Fruit fly (Drosophila melanogaster): ENCODE measurements around the gene CG17104.

- TF ChIP-seq CG13204 (GFP tag; optimal IDR thresholded peaks at IDR 0.05) (no peak), CG4496 (GFP tag; IDR thresholded peaks at IDR 0.05) (no peak), CG8159 (tag; optimal IDR thresholded peaks at IDR 0.05) (no peak), CG32121 (GFP tag; IDR thresholded peaks at IDR 0.05) (no peak), CG14655 (GFP tag; optimal IDR thresholded peaks at IDR 0.05) (no peak), CG17806 (tag; optimal IDR thresholded peaks at IDR 0.05) (no peak), gl (tag; optimal IDR thresholded peaks at IDR 0.05) (no peak)
Observed at dm6 chr2L:10687009-10687793, 10.2 kb downstream of the CG17104 start, which contains the start of gene CG7296.
